Worm (Caenorhabditis elegans) whole organism, midembryonic: Measurements from ENCODE around the gene C23H4.8.

Experiments used
- T22C8.4 ChIP-seq: fragments of 200-800 bp; sonication (Bioruptor generic); IDR thresholded peaks from 2 replicates; pipeline ENCODE4 v1.3.6; 2022; ENCODE audit warnings: missing genetic modification characterization, missing compliant biosample characterization
- cog-1 ChIP-seq: sonication (generic microtip); optimal IDR thresholded peaks from 2 replicates; lab custom pipeline; 2016; ENCODE audit warnings: missing genetic modification characterization, missing compliant biosample characterization
- flt-1 ChIP-seq: fragments of 200-800 bp; sonication (Bioruptor generic); IDR thresholded peaks from 2 replicates; pipeline ENCODE4 v1.3.6; 2022; ENCODE audit warnings: missing genetic modification characterization, missing compliant biosample characterization
- ztf-23 ChIP-seq: fragments of 200-800 bp; sonication (Bioruptor generic); IDR thresholded peaks from 2 replicates; pipeline ENCODE4 v1.3.6; 2022; ENCODE audit warnings: missing genetic modification reagents, missing genetic modification characterization, missing compliant biosample characterization
- ztf-29 ChIP-seq: fragments of 200-800 bp; sonication (Bioruptor generic); IDR thresholded peaks from 2 replicates; pipeline ENCODE4 v1.3.6; 2022; ENCODE audit warnings: missing genetic modification reagents, missing genetic modification characterization, missing compliant biosample characterization

DNA sequence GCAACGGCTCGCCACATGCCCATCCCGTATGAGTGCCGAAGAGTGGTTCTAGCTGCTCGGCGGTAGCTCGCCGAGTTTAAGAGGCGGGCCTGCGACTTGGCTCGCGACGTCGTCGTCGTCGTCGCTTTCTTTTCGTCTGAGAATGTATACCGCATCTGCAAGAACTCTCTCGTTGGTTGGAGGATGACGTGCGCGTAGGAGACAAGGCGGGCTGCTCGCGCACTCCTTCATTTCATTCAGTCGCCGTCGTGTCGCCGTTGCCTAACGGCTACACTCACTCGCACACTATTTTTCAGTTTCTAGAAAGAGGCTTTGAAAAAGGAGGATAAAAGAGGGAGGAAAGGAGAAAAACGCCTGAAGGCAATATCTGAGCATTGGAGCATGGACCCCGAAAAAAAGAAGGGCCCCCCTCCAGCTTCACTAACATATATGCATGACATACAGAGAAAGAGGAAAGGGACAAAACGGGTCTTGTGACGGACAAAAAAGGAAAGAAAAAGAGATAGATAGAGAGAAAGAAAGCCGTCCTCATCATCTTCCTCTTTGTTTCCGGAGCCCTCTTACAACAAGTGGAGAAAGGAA, 11.5 kb upstream of the C23H4.8 start:
- TF ChIP-seq ztf-23 (GFP tag; lab: Robert Waterston, UW) (no peak), flt-1 (GFP tag; lab: Robert Waterston, UW) (no peak), T22C8.4 (GFP tag; lab: Robert Waterston, UW) (no peak), cog-1 (tag; lab: Kevin White, UChicago) (peak; percentile 18), ztf-29 (GFP tag; lab: Robert Waterston, UW) (no peak)
